Fruit fly (Drosophila melanogaster) whole organism, wandering third instar larva: ENCODE data around the gene CG14535.

Experiments
- dl ChIP-seq, 2 experiments: fragments of 175-275, 200-275 bp in 1 of 2; fragments of 200-275 bp in 1 of 2; sonication (Bioruptor generic); optimal IDR thresholded peaks; lab custom pipeline; 2018; ENCODE audit warnings: mild to moderate bottlenecking in 2 of 2, missing biosample characterization in 2 of 2, missing genetic modification characterization in 2 of 2, moderate library complexity in 2 of 2; ENCODE audit not compliant: partially characterized antibody in 2 of 2, insufficient read depth in 1 of 2
- dmrt93B ChIP-seq: fragments of 200-800 bp; sonication (Bioruptor generic); optimal IDR thresholded peaks from 2 replicates; lab custom pipeline; 2018; ENCODE audit warnings: missing biosample characterization, mild to moderate bottlenecking, missing genetic modification characterization
- sage ChIP-seq: fragments of 200-800 bp; sonication (Bioruptor generic); optimal IDR thresholded peaks from 2 replicates; lab custom pipeline; 2016; ENCODE audit warnings: missing biosample characterization, mild to moderate bottlenecking, missing genetic modification characterization

The CG14535 gene

dm6 chr2L:7795859-7796258 lies 59.4 kb downstream of the CG14535 start, which contains the start of gene LKRSDH:
Gene LKRSDH (minus strand): TSS chr2L:7795959.
- TF ChIP-seq sage (GFP tag; lab: Kevin White, UChicago) (no peak), dl (GFP tag; optimal IDR thresholded peaks at IDR 0.05; lab: Kevin White, UChicago; ENCODE audit: insufficient read depth in 1 of 2, partially characterized antibody in 2 of 2) (peak in 1 of 2 experiments; percentile 36), dmrt93B (GFP tag; lab: Kevin White, UChicago) (no peak)
